Worm (Caenorhabditis elegans): ENCODE measurements around the gene E02H1.1.

Gene E02H1.1

DNA sequence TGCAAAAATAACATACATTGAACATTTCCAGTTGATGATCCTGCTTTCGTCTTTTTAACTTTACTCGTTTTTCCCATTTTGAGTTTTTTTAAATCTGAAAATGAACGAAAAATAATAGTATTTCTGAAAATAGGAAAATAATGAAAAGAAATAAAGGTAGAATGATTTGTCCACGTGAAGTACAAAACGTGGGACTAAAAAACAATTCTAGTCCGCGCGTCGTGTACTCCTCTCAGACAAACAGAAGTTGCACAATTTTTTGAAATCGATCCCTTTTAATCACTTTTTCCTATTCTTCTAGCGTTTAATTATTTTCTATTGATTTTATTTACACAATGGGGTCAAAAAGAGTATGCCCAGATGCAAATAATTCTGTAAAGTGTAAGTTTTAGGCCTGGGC is at the start of gene E02H1.1, which contains the start of gene tag-124 (continued):
- TF ChIP-seq unc-86 (tag; optimal IDR thresholded peaks at IDR 0.05) (peak; percentile 81), irx-1 (tag; optimal IDR thresholded peaks at IDR 0.05) (peak; percentile 97), mep-1 (tag; optimal IDR thresholded peaks at IDR 0.05) (peak; percentile 78), snu-23 (GFP tag; optimal IDR thresholded peaks at IDR 0.05) (peak; percentile 91), ceh-88 (GFP tag; IDR thresholded peaks at IDR 0.05) (peak; percentile 84), pag-3 (tag; optimal IDR thresholded peaks at IDR 0.05; ENCODE audit: borderline replicate concordance, insufficient read depth) (no peak), ceh-8 (GFP tag; optimal IDR thresholded peaks at IDR 0.05) (peak; percentile 47), fkh-8 (tag; optimal IDR thresholded peaks at IDR 0.05) (peak; percentile 84), rnt-1 (tag; optimal IDR thresholded peaks at IDR 0.05) (peak; percentile 99), ceh-63 (GFP tag; optimal IDR thresholded peaks at IDR 0.05) (peak; percentile 65), hlh-4 (tag; optimal IDR thresholded peaks at IDR 0.05) (peak; percentile 66), efl-1 (optimal IDR thresholded peaks at IDR 0.05) (peak; percentile 75 to 81), efl-1 (GFP tag; optimal IDR thresholded peaks at IDR 0.05 in 1 of 2) (peak; percentile 75 to 97), egl-13 (tag; optimal IDR thresholded peaks at IDR 0.05) (peak; percentile 97), mdl-1 (tag; optimal IDR thresholded peaks at IDR 0.05) (peak in 1 of 2 experiments; percentile 65), F16B12.6 (tag; optimal IDR thresholded peaks at IDR 0.05) (peak; percentile 33), unc-30 (tag; optimal IDR thresholded peaks at IDR 0.05) (peak; percentile 7), egl-27 (tag; optimal IDR thresholded peaks at IDR 0.05) (no peak), lin-14 (GFP tag; optimal IDR thresholded peaks at IDR 0.05) (peak; percentile 86), Y116A8C.19 (tag; optimal IDR thresholded peaks at IDR 0.05; ENCODE audit: borderline replicate concordance) (peak; percentile 93), fos-1 (tag; optimal IDR thresholded peaks at IDR 0.05) (peak; percentile 61), ztf-4 (tag; optimal IDR thresholded peaks at IDR 0.05) (peak; percentile 79), mab-9 (GFP tag; IDR thresholded peaks at IDR 0.05) (peak; percentile 79), skn-1 (tag; optimal IDR thresholded peaks at IDR 0.05) (peak; percentile 62), ces-1 (GFP tag; optimal IDR thresholded peaks at IDR 0.05) (no peak), nhr-85 (tag) (peak; percentile 97), pax-3 (tag; optimal IDR thresholded peaks at IDR 0.05) (peak; percentile 93), ama-1 (optimal IDR thresholded peaks at IDR 0.05) (no peak), mef-2 (tag; optimal IDR thresholded peaks at IDR 0.05) (no peak), unc-130 (tag; optimal IDR thresholded peaks at IDR 0.05) (peak; percentile 56), fkh-10 (GFP tag; optimal IDR thresholded peaks at IDR 0.05) (no peak)

DNA sequence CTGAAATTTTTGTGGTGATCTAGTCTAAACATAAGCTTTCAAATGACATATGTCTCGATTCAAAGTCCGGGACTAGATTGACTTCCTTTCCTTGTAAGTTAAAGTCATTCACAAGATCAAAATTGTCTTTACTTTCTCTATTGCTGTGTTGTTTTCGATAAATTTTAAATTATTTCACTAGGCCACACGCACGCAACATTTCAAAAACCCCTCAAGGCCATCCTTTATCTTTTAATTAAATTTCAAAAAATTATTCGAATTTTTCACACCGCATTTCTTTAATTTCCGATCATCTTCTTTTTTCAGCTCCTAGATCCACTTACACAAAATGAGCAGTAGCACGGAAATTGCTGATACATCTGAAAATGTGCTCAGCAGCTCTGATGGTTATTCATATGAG is 45.3 kb upstream of the E02H1.1 start, which contains the start of gene ZK1307.7:
Gene ZK1307.7, plus strand, starts transcription at position 301 of the 400 bp plus-strand sequence.
- TF ChIP-seq ces-1 (GFP tag; optimal IDR thresholded peaks at IDR 0.05) = no peak
- TF ChIP-seq mep-1 (tag; optimal IDR thresholded peaks at IDR 0.05) = no peak
- TF ChIP-seq sox-4 (tag; optimal IDR thresholded peaks at IDR 0.05) = no peak
- no peak for TF ChIP-seq ztf-11 (tag; optimal IDR thresholded peaks at IDR 0.05)
- no peak for TF ChIP-seq snpc-4 (tag; optimal IDR thresholded peaks at IDR 0.05)
- no peak for TF ChIP-seq aha-1 (tag; optimal IDR thresholded peaks at IDR 0.05)
- TF ChIP-seq mdl-1 (tag; optimal IDR thresholded peaks at IDR 0.05) = no peak
- no peak for TF ChIP-seq xbp-1 (tag; optimal IDR thresholded peaks at IDR 0.05)
- no peak for TF ChIP-seq ceh-88 (GFP tag; IDR thresholded peaks at IDR 0.05)

DNA sequence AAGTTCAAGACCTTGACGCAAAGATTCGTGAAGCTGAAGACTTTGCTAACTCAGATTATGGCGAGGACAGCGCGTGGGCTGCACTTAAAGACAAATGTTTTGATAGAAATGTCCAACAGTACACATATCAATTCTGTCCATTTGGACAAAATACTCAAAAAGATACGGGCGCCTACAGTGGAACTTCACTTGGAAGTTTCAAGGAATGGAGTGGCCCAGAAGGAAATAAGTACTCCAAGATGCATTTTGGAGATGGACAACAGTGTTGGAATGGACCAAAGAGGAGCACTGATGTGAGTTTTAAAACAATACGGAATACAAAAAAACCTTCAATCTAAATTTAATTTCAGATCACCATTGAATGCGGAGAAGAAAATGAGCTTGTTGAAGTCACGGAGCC is 35.0 kb upstream of the E02H1.1 start:
- TF ChIP-seq ama-1 (optimal IDR thresholded peaks at IDR 0.05) (no peak), ztf-4 (tag; optimal IDR thresholded peaks at IDR 0.05) (no peak), efl-3 (GFP tag; optimal IDR thresholded peaks at IDR 0.05) (no peak), vab-15 (tag; optimal IDR thresholded peaks at IDR 0.05) (no peak), blmp-1 (tag; optimal IDR thresholded peaks at IDR 0.05) (no peak), dpl-1 (GFP tag; optimal IDR thresholded peaks at IDR 0.05) (no peak)

All from whole organism, L1 larva.